Fruit fly (Drosophila melanogaster): ENCODE results near the gene ctrip.
A peak's percentile ranks its signal among the peaks of the same experiment; 100 is the strongest.

ctrip gene

dm6 chr3R:4806318-4806757 lies 5.6 kb downstream of the ctrip start (continued):
- peak; percentile 33 for TF ChIP-seq ftz-f1 (GFP tag; optimal IDR thresholded peaks at IDR 0.05)
- no peak for TF ChIP-seq zen2 (GFP tag; IDR thresholded peaks at IDR 0.05; ENCODE audit: partially characterized antibody)
- no peak for TF ChIP-seq Chrac-16 (GFP tag; optimal IDR thresholded peaks at IDR 0.05)
- TF ChIP-seq tna (GFP tag; IDR thresholded peaks at IDR 0.05; ENCODE audit: partially characterized antibody): peak; percentile 11; the same call in 1 of the 2 replicates
- peak; percentile 86 for TF ChIP-seq CG6765 (GFP tag; optimal IDR thresholded peaks at IDR 0.05)
- TF ChIP-seq Adf1 (GFP tag; IDR thresholded peaks at IDR 0.05): no peak; the same call in 1 of the 2 replicates
- no peak for TF ChIP-seq twi (tag; optimal IDR thresholded peaks at IDR 0.05)
- peak; percentile 12 for TF ChIP-seq CG4854 (GFP tag; optimal IDR thresholded peaks at IDR 0.05)
- peak; percentile 59 for TF ChIP-seq CG6683 (GFP tag; optimal IDR thresholded peaks at IDR 0.05)
- peak; percentile 35 for TF ChIP-seq phol (tag; optimal IDR thresholded peaks at IDR 0.05)
- peak; percentile 82; the same call in 1 of the 4 replicates for TF ChIP-seq chinmo (GFP tag; IDR thresholded peaks at IDR 0.05; ENCODE audit: partially characterized antibody)
- no peak; the same call in 2 of the 3 replicates for TF ChIP-seq tgo (GFP tag; IDR thresholded peaks at IDR 0.05)
- no peak for TF ChIP-seq CG7786 (GFP tag; optimal IDR thresholded peaks at IDR 0.05)
- peak; percentile 17; the same call in 1 of the 2 replicates for TF ChIP-seq CG42726 (GFP tag; IDR thresholded peaks at IDR 0.05; ENCODE audit: partially characterized antibody)
- no peak for TF ChIP-seq CG32772 (GFP tag; IDR thresholded peaks at IDR 0.05)
- TF ChIP-seq hb (GFP tag; IDR thresholded peaks at IDR 0.05; ENCODE audit: partially characterized antibody): no peak
- peak; percentile 29; the same call in 1 of the 2 replicates for TF ChIP-seq E2f2 (GFP tag; IDR thresholded peaks at IDR 0.05)
- peak; percentile 63 for TF ChIP-seq nom (GFP tag; optimal IDR thresholded peaks at IDR 0.05)
- TF ChIP-seq gem (tag; optimal IDR thresholded peaks at IDR 0.05): peak; percentile 45
- no peak for TF ChIP-seq CG2199 (GFP tag; IDR thresholded peaks at IDR 0.05)
- TF ChIP-seq mld (GFP tag; IDR thresholded peaks at IDR 0.05; ENCODE audit: partially characterized antibody): no peak
- peak; percentile 88 for TF ChIP-seq wek (GFP tag; optimal IDR thresholded peaks at IDR 0.05)
- peak; percentile 65 for TF ChIP-seq CG15011 (GFP tag; optimal IDR thresholded peaks at IDR 0.05)
- no peak for TF ChIP-seq CG30020 (tag; optimal IDR thresholded peaks at IDR 0.05)
- TF ChIP-seq mam (GFP tag; optimal IDR thresholded peaks at IDR 0.05): no peak
- TF ChIP-seq Dref (GFP tag; IDR thresholded peaks at IDR 0.05): no peak
- TF ChIP-seq sens-2 (GFP tag; IDR thresholded peaks at IDR 0.05): 0 out of 2 replicates have a peak, but pooled peaks have one; percentile 42
- peak; percentile 54 for TF ChIP-seq btn (GFP tag; optimal IDR thresholded peaks at IDR 0.05)
- TF ChIP-seq fu2 (GFP tag; optimal IDR thresholded peaks at IDR 0.05): no peak
- peak; percentile 46 for TF ChIP-seq cwo (GFP tag; optimal IDR thresholded peaks at IDR 0.05)
- no peak for TF ChIP-seq bigmax (GFP tag; optimal IDR thresholded peaks at IDR 0.05)
- TF ChIP-seq lbe (GFP tag; optimal IDR thresholded peaks at IDR 0.05): peak; percentile 38
- peak; percentile 56 for TF ChIP-seq CG5245 (GFP tag; optimal IDR thresholded peaks at IDR 0.05)
- peak; percentile 65 for TF ChIP-seq gro (GFP tag; optimal IDR thresholded peaks at IDR 0.05)
- TF ChIP-seq Tbp (GFP tag; optimal IDR thresholded peaks at IDR 0.05): no peak
- TF ChIP-seq CG4730 (GFP tag; IDR thresholded peaks at IDR 0.05): no peak
- no peak for TF ChIP-seq bowl (GFP tag; IDR thresholded peaks at IDR 0.05)
- TF ChIP-seq NC2α (GFP tag; optimal IDR thresholded peaks at IDR 0.05): peak; percentile 43
- TF ChIP-seq slp2 (GFP tag; optimal IDR thresholded peaks at IDR 0.05): no peak
- no peak for TF ChIP-seq NfI (GFP tag; optimal IDR thresholded peaks at IDR 0.05)
- TF ChIP-seq CG4424 (GFP tag; optimal IDR thresholded peaks at IDR 0.05): peak; percentile 55
- TF ChIP-seq croc (GFP tag; conservative IDR thresholded peaks at IDR 0.05): no peak
- no peak for TF ChIP-seq CG16815 (GFP tag; optimal IDR thresholded peaks at IDR 0.05)
- peak; percentile 72 for TF ChIP-seq CG2202 (tag; optimal IDR thresholded peaks at IDR 0.05)
- TF ChIP-seq oc (tag; optimal IDR thresholded peaks at IDR 0.05): peak; percentile 41
- no peak for TF ChIP-seq CG8765 (GFP tag; IDR thresholded peaks at IDR 0.05)
- no peak for TF ChIP-seq p53 (GFP tag; optimal IDR thresholded peaks at IDR 0.05)
- peak; percentile 79 for TF ChIP-seq Hmr (GFP tag; optimal IDR thresholded peaks at IDR 0.05)
- no peak for TF ChIP-seq peb (GFP tag; IDR thresholded peaks at IDR 0.05)
- TF ChIP-seq Dad (GFP tag; optimal IDR thresholded peaks at IDR 0.05): no peak
- TF ChIP-seq CG3065 (GFP tag; optimal IDR thresholded peaks at IDR 0.05): peak; percentile 38
